Worm (Caenorhabditis elegans) whole organism, L4 larva: ENCODE data around the gene chw-1.

Source experiments
- F37D6.2 ChIP-seq: sonication (generic microtip); optimal IDR thresholded peaks from 2 replicates; lab custom pipeline; 2016; ENCODE audit warnings: mild to moderate bottlenecking, missing genetic modification characterization, missing compliant biosample characterization
- F44E2.7 ChIP-seq: fragments of 200-800 bp; sonication (Bioruptor generic); IDR thresholded peaks from 2 replicates; pipeline ENCODE4 v2.1.2; 2022; ENCODE audit warnings: missing genetic modification characterization, missing compliant biosample characterization
- Y105C5A.15 ChIP-seq: fragments of 200-800 bp; sonication (Bioruptor generic); IDR thresholded peaks from 2 replicates; pipeline ENCODE4 v1.3.6; 2022; ENCODE audit warnings: missing genetic modification characterization, missing compliant biosample characterization
- Y75B8A.6 ChIP-seq: fragments of 200-800 bp; sonication (Bioruptor generic); IDR thresholded peaks from 2 replicates; pipeline ENCODE4 v1.3.6; 2022; ENCODE audit warnings: missing genetic modification reagents, missing genetic modification characterization, missing compliant biosample characterization
- aha-1 ChIP-seq: fragments of 150-350 bp; peaks from one replicate; lab custom pipeline; 2014; ENCODE audit warnings: missing biosample characterization, missing genetic modification characterization
- ama-1 ChIP-seq: fragments of 150-350 bp; optimal IDR thresholded peaks from 2 replicates; lab custom pipeline; 2014; ENCODE audit warnings: inconsistent platforms, mixed read lengths
- ceh-20 ChIP-seq: fragments of 200-800 bp; sonication (Bioruptor generic); IDR thresholded peaks from 2 replicates; pipeline ENCODE4 v1.3.6; 2022; ENCODE audit warnings: missing genetic modification reagents, missing genetic modification characterization, missing compliant biosample characterization
- ceh-62 ChIP-seq: sonication (generic microtip); optimal IDR thresholded peaks from 2 replicates; lab custom pipeline; 2017; ENCODE audit warnings: missing biosample characterization, missing genetic modification characterization
- ces-1 ChIP-seq: fragments of 150-350 bp; sonication (generic microtip); optimal IDR thresholded peaks from 4 replicates; lab custom pipeline; 2014; ENCODE audit warnings: missing biosample characterization, missing genetic modification reagents, missing genetic modification characterization
- ctbp-1 ChIP-seq: fragments of 200-800 bp; sonication (Bioruptor generic); IDR thresholded peaks from 2 replicates; pipeline ENCODE4 v1.3.6; 2022; ENCODE audit warnings: missing genetic modification reagents, missing genetic modification characterization, missing compliant biosample characterization
- daf-16 ChIP-seq, 3 experiments: sonication (generic microtip); optimal IDR thresholded peaks; 2 replicates each; lab custom pipeline; 2016 to 2017; ENCODE audit warnings: missing genetic modification characterization in 3 of 3, missing genetic modification reagents in 3 of 3, mild to moderate bottlenecking in 2 of 3, missing compliant biosample characterization in 2 of 3, missing biosample characterization in 1 of 3, moderate library complexity in 1 of 3
- daf-19 ChIP-seq: fragments of 200-800 bp; sonication (Bioruptor generic); conservative IDR thresholded peaks from 2 replicates; pipeline ENCODE4 v1.3.6; 2022; ENCODE audit warnings: missing genetic modification characterization, missing compliant biosample characterization
- dmd-8 ChIP-seq: fragments of 200-800 bp; sonication (Bioruptor generic); IDR thresholded peaks from 2 replicates; pipeline ENCODE4 v1.3.6; 2022; ENCODE audit warnings: missing genetic modification characterization, missing compliant biosample characterization
- dmd-9 ChIP-seq: fragments of 200-800 bp; sonication (Bioruptor generic); IDR thresholded peaks from 2 replicates; pipeline ENCODE4 v1.3.6; 2022; ENCODE audit warnings: missing genetic modification reagents, missing genetic modification characterization, missing compliant biosample characterization
- dve-1 ChIP-seq: sonication (generic microtip); optimal IDR thresholded peaks from 2 replicates; lab custom pipeline; 2017; ENCODE audit warnings: antibody characterized with exemption, mild to moderate bottlenecking, missing genetic modification characterization, missing compliant biosample characterization; ENCODE audit not compliant: insufficient read depth
- egl-43 ChIP-seq: fragments of 200-800 bp; sonication (Bioruptor generic); IDR thresholded peaks from 2 replicates; pipeline ENCODE4 v1.3.6; 2022; ENCODE audit warnings: missing genetic modification reagents, missing genetic modification characterization, missing compliant biosample characterization
- fkh-10 ChIP-seq: fragments of 150-350 bp; optimal IDR thresholded peaks from 2 replicates; lab custom pipeline; 2014; ENCODE audit warnings: missing biosample characterization, missing genetic modification reagents, missing genetic modification characterization
- hif-1 ChIP-seq, 2 experiments: sonication (generic microtip); optimal IDR thresholded peaks; 2 replicates each; lab custom pipeline; 2016 to 2017; ENCODE audit warnings: missing compliant biosample characterization in 2 of 2, missing genetic modification characterization in 2 of 2, missing genetic modification reagents in 2 of 2, missing genotype in 2 of 2, mild to moderate bottlenecking in 1 of 2
- hlh-30 ChIP-seq: sonication (generic microtip); optimal IDR thresholded peaks from 2 replicates; lab custom pipeline; 2017; ENCODE audit warnings: antibody characterized with exemption, mild to moderate bottlenecking, missing genetic modification characterization, missing compliant biosample characterization; ENCODE audit not compliant: insufficient read depth
- lin-15B ChIP-seq: fragments of 150-350 bp; sonication (generic microtip); optimal IDR thresholded peaks from 3 replicates; lab custom pipeline; 2014; ENCODE audit warnings: missing biosample characterization, missing genetic modification characterization
- lir-3 ChIP-seq: sonication (generic microtip); optimal IDR thresholded peaks from 2 replicates; lab custom pipeline; 2016; ENCODE audit warnings: mild to moderate bottlenecking, missing genetic modification characterization, missing compliant biosample characterization
- lsy-2 ChIP-seq, 2 experiments: fragments of 150-350 bp in 1 of 2; sonication (generic microtip) in 1 of 2; optimal IDR thresholded peaks; 2 replicates each; lab custom pipeline; 2014 to 2017; ENCODE audit warnings: missing biosample characterization in 2 of 2, missing genetic modification characterization in 2 of 2
- madf-5 ChIP-seq, 2 experiments: fragments of 200-800 bp; sonication (Bioruptor generic); IDR thresholded peaks; 2 replicates each; pipeline ENCODE4 v1.3.6; 2022; ENCODE audit warnings: missing compliant biosample characterization in 2 of 2, missing genetic modification characterization in 2 of 2
- mdl-1 ChIP-seq, 2 experiments: fragments of 150-350 bp in 1 of 2; sonication (generic microtip) in 1 of 2; optimal IDR thresholded peaks; 2 replicates each; lab custom pipeline; 2014 to 2017; ENCODE audit warnings: missing biosample characterization in 2 of 2, missing genetic modification characterization in 2 of 2
- nhr-10 ChIP-seq: fragments of 150-350 bp; optimal IDR thresholded peaks from 2 replicates; lab custom pipeline; 2014; ENCODE audit warnings: missing biosample characterization, missing genetic modification characterization
- nhr-11 ChIP-seq: fragments of 150-350 bp; optimal IDR thresholded peaks from 2 replicates; lab custom pipeline; 2014; ENCODE audit warnings: missing biosample characterization, missing genetic modification characterization
- nhr-28 ChIP-seq: fragments of 150-350 bp; optimal IDR thresholded peaks from 2 replicates; lab custom pipeline; 2014; ENCODE audit warnings: missing biosample characterization, missing genetic modification characterization
- pqm-1 ChIP-seq: sonication (generic microtip); optimal IDR thresholded peaks from 2 replicates; lab custom pipeline; 2017; ENCODE audit warnings: missing biosample characterization, missing genetic modification characterization
- sdz-12 ChIP-seq: fragments of 200-800 bp; sonication (Bioruptor generic); optimal IDR thresholded peaks from 2 replicates; lab custom pipeline; 2018; ENCODE audit warnings: mild to moderate bottlenecking, missing genetic modification characterization, missing compliant biosample characterization
- skn-1 ChIP-seq: fragments of 150-350 bp; optimal IDR thresholded peaks from 2 replicates; lab custom pipeline; 2014; ENCODE audit warnings: missing biosample characterization, missing genetic modification characterization
- snpc-1.2 ChIP-seq: fragments of 200-800 bp; sonication (Bioruptor generic); IDR thresholded peaks from 2 replicates; pipeline ENCODE4 v1.3.6; 2022; ENCODE audit warnings: missing genetic modification reagents, missing genetic modification characterization, missing compliant biosample characterization
- snpc-4 ChIP-seq: fragments of 150-350 bp; optimal IDR thresholded peaks from 2 replicates; lab custom pipeline; 2014; ENCODE audit warnings: missing biosample characterization, missing genetic modification characterization
- spr-1 ChIP-seq: sonication (generic microtip); optimal IDR thresholded peaks from 2 replicates; lab custom pipeline; 2016; ENCODE audit warnings: mild to moderate bottlenecking, missing genetic modification characterization, missing compliant biosample characterization
- unc-39 ChIP-seq: sonication (generic microtip); optimal IDR thresholded peaks from 2 replicates; lab custom pipeline; 2017; ENCODE audit warnings: missing biosample characterization, missing genetic modification characterization
- unc-62 ChIP-seq, 3 experiments: fragments of 150-350 bp in 1 of 3; sonication (generic microtip); optimal IDR thresholded peaks in 2 of 3; peaks in 1 of 3; 1 replicate in 1 of 3; 2 replicates in 2 of 3; lab custom pipeline; 2014 to 2017; ENCODE audit warnings: missing biosample characterization in 3 of 3, missing genetic modification characterization in 3 of 3, missing genetic modification reagents in 3 of 3, missing genotype in 1 of 3

chw-1 gene

DNA sequence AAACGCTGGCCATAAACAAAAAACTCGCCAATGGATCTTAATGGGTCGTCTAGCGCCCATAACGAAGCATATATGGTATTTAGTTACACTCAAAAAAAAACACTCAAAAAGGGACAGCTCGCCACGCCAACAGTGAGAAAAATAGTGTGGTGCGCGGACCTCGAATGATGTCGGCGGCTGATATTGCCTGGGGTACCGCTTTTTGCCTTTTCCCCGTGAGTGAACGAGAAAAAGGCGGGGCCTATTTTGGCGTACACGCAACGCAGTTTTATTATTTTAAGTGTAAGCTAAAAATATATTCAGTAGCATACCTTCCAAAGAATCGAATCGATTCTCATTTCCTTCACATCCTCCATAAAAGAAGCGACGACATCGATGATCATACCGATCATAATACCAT, 5.3 kb upstream of the chw-1 start:
- 0 out of 2 replicates have a peak, but pooled peaks have one; percentile 46 for TF ChIP-seq snpc-1.2

- TF ChIP-seq skn-1 (tag; lab: Kevin White, UChicago) = no peak
- no peak for TF ChIP-seq ama-1
- TF ChIP-seq lir-3 (tag; lab: Kevin White, UChicago) = no peak
- TF ChIP-seq aha-1 (tag; lab: Kevin White, UChicago) = no peak
- TF ChIP-seq spr-1 = no peak
- TF ChIP-seq daf-19 (GFP tag; lab: Robert Waterston, UW) = no peak
Observed at ce11 chrV:10457247-10457646, 4.8 kb upstream of the chw-1 start, which contains the start of gene F22E12.1. Gene F22E12.1 (minus strand): TSS chrV:10457347.

- TF ChIP-seq nhr-28 (tag; lab: Kevin White, UChicago) = peak; percentile 4
- no peak for TF ChIP-seq ceh-20 (GFP tag; lab: Robert Waterston, UW)
- TF ChIP-seq unc-62 (GFP tag; optimal IDR thresholded peaks at IDR 0.05 in 1 of 2; lab: Kevin White, UChicago) = peak in 1 of 2 experiments; percentile 82
- TF ChIP-seq unc-62 (tag; optimal IDR thresholded peaks at IDR 0.05; lab: Kevin White, UChicago) = no peak
Observed at ce11 chrV:10460685-10461084, 1.4 kb upstream of the chw-1 start.

DNA sequence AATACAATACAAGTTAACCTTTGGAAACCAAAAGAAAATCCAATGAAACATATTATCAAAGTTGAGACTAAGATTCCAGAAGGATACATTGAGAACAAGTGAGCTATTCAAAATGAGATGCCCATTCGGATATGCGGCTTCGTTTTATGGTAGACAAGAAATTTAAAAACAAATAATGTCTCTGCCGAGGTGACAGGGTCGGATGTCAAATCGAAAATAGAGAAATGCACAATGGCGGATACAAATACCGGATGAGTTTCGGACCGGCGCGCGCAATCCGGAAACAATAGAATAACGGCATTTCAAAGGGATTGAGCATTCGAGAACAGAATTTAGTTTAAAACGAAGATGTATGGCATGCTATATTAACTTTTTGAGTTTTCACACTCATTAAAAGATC, 1.2 kb downstream of the chw-1 start, which contains the start of gene F22E12.3:
TSS of gene F22E12.3 (minus strand) at position 101 of the 400 bp plus-strand sequence.
- TF ChIP-seq snpc-4 (no peak), nhr-11 (no peak), fkh-10 (GFP tag; lab: Kevin White, UChicago) (no peak), dmd-9 (GFP tag; lab: Robert Waterston, UW) (no peak), nhr-10 (tag; lab: Kevin White, UChicago) (no peak), dve-1 (tag; lab: Kevin White, UChicago) (no peak), lin-15B (no peak), Y105C5A.15 (GFP tag; lab: Robert Waterston, UW) (no peak), ces-1 (GFP tag; lab: Kevin White, UChicago) (no peak), unc-39 (tag; lab: Kevin White, UChicago) (no peak), madf-5 (GFP tag; IDR thresholded peaks at IDR 0.05; lab: Robert Waterston, UW) (no peak)

DNA sequence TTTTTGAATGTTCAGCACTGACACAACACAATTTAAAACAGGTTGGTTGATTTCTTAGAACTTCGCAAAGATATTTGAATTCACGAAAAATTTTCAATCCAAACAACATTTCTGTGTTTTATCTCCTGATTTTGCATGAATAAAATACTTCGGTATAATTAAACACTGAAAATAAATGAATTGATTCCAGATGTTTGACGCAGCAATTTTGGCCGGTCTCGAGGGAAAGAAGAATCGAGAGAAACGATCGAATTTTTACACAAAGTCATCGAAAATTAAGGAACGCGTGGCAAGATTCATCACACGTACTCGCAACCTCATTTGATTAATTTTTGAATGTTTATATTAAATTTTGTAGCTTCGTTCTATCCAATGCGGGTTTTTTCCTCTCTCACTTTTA, 2.1 kb downstream of the chw-1 start:
- TF ChIP-seq ceh-62 = no peak
- peak; percentile 27 for TF ChIP-seq aha-1 (tag; lab: Kevin White, UChicago)
- no peak for TF ChIP-seq spr-1
- TF ChIP-seq skn-1 (tag; lab: Kevin White, UChicago) = no peak
- TF ChIP-seq pqm-1 (tag; lab: Kevin White, UChicago) = no peak

DNA sequence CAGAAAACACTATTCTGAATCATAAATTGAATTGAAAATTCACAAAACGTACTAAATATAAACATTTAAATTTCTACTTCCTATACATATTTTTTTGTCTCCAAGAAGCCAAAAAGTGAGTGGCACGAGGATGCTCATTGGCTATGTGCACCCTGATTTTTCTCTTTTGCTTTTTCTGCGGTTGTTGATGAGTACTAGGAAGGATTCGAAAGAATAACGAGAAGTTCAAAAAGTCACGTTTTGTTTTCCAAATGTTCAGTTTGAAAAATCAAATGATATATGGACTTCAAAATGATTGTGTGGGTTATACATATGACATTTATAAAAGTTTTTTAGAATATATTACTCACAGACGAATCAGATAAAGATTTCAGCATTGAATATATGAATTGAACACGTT, 2.7 kb downstream of the chw-1 start:
- peak in 1 of 2 experiments; percentile 1 for TF ChIP-seq daf-16 (GFP tag; optimal IDR thresholded peaks at IDR 0.05; lab: Kevin White, UChicago)
- no peak for TF ChIP-seq daf-16 (tag; optimal IDR thresholded peaks at IDR 0.05; lab: Kevin White, UChicago)
- TF ChIP-seq pqm-1 (tag; lab: Kevin White, UChicago) = no peak
- no peak for TF ChIP-seq egl-43 (GFP tag; lab: Robert Waterston, UW)
- TF ChIP-seq sdz-12 (GFP tag; lab: Kevin White, UChicago) = no peak
- peak; percentile 86 for TF ChIP-seq aha-1 (tag; lab: Kevin White, UChicago)
- no peak for TF ChIP-seq F44E2.7 (GFP tag; lab: Robert Waterston, UW)
- TF ChIP-seq dmd-8 (GFP tag; lab: Robert Waterston, UW) = no peak
- peak in 1 of 2 experiments; percentile 21 for TF ChIP-seq lsy-2 (tag; optimal IDR thresholded peaks at IDR 0.05; lab: Kevin White, UChicago)
- peak; percentile 56 for TF ChIP-seq hlh-30 (tag; lab: Kevin White, UChicago)
- TF ChIP-seq mdl-1 (tag; optimal IDR thresholded peaks at IDR 0.05; lab: Kevin White, UChicago) = peak in 1 of 2 experiments; percentile 9
- TF ChIP-seq hif-1 (tag; optimal IDR thresholded peaks at IDR 0.05; lab: Kevin White, UChicago) = peak in 1 of 2 experiments; percentile 89
- no peak for TF ChIP-seq Y75B8A.6
- TF ChIP-seq F37D6.2 (tag; lab: Kevin White, UChicago) = no peak
- TF ChIP-seq ctbp-1 (GFP tag; lab: Robert Waterston, UW) = no peak
